Fruit fly (Drosophila melanogaster): Measurements from ENCODE around the gene Ran.

The Ran gene

DNA sequence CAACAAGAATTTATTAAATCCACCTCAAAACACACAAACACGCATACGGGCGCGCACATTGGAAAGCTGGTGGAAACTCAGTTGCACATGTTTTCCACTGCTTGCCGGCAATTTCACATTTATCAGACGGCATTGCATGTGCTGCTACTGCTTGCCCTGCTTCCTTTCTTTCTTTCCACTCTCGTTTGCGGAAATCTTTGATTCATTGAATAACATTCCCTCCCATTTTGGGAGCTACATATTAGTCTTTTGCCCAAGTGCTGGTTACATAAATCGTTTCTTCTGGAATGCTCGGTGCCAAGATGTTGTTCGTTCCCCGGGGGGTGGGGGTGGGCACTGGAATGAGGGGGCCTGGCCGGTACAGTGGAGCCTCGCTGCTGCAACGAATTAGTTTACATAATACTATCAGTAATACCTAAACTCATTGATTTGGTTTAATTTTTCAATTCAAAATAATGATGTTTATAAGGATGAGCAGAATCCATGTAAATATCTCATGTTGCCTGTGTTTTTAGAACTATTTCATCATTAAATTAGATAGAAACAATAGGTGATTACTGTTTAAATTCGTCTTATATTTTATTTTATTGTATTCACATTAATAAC, 39.6 kb downstream of the Ran start (continued):
- TF ChIP-seq Max (GFP tag; optimal IDR thresholded peaks at IDR 0.05) (peak; percentile 7), Spps (tag; optimal IDR thresholded peaks at IDR 0.05) (no peak), Doc2 (GFP tag; IDR thresholded peaks at IDR 0.05) (no peak), shn (GFP tag; optimal IDR thresholded peaks at IDR 0.05) (no peak), wdn (GFP tag; IDR thresholded peaks at IDR 0.05) (no peak), CG12769 (tag; optimal IDR thresholded peaks at IDR 0.05) (no peak), esg (GFP tag; conservative IDR thresholded peaks at IDR 0.05) (0 out of 2 replicates have a peak, but pooled peaks have one; percentile 17), Opbp (GFP tag; IDR thresholded peaks at IDR 0.05; ENCODE audit: partially characterized antibody) (no peak), eve (GFP tag; optimal IDR thresholded peaks at IDR 0.05) (no peak), kni (GFP tag; optimal IDR thresholded peaks at IDR 0.05) (no peak), HLH3B (GFP tag; IDR thresholded peaks at IDR 0.05) (peak; percentile 45), p53 (GFP tag; optimal IDR thresholded peaks at IDR 0.05) (no peak), ac (GFP tag; optimal IDR thresholded peaks at IDR 0.05) (no peak), Hr51 (GFP tag; optimal IDR thresholded peaks at IDR 0.05) (no peak), fu2 (GFP tag; optimal IDR thresholded peaks at IDR 0.05) (no peak), CG13123 (GFP tag; optimal IDR thresholded peaks at IDR 0.05) (no peak), Hmr (GFP tag; optimal IDR thresholded peaks at IDR 0.05) (no peak), CG9876 (GFP tag; optimal IDR thresholded peaks at IDR 0.05) (no peak), CTCF (GFP tag; optimal IDR thresholded peaks at IDR 0.05) (no peak), zf30C (GFP tag; optimal IDR thresholded peaks at IDR 0.05) (no peak), Elba2 (GFP tag; optimal IDR thresholded peaks at IDR 0.05) (no peak), NFAT (GFP tag; IDR thresholded peaks at IDR 0.05) (peak; percentile 29; the same call in 1 of the 2 replicates), fd3F (GFP tag; optimal IDR thresholded peaks at IDR 0.05) (no peak), CG13287 (GFP tag; IDR thresholded peaks at IDR 0.05; ENCODE audit: partially characterized antibody) (no peak), zfh2 (GFP tag; optimal IDR thresholded peaks at IDR 0.05) (no peak), ham (GFP tag; IDR thresholded peaks at IDR 0.05) (no peak), da (GFP tag; optimal IDR thresholded peaks at IDR 0.05) (no peak), CG6765 (GFP tag; optimal IDR thresholded peaks at IDR 0.05) (no peak), phol (tag; optimal IDR thresholded peaks at IDR 0.05) (peak; percentile 12), Fer2 (tag; optimal IDR thresholded peaks at IDR 0.05) (no peak), CG4424 (GFP tag; optimal IDR thresholded peaks at IDR 0.05) (peak; percentile 26), Hey (tag; optimal IDR thresholded peaks at IDR 0.05) (no peak), Optix (GFP tag; IDR thresholded peaks at IDR 0.05) (no peak), salm (tag; optimal IDR thresholded peaks at IDR 0.05) (no peak), H2.0 (GFP tag; IDR thresholded peaks at IDR 0.05) (no peak), CG2889 (GFP tag; IDR thresholded peaks at IDR 0.05) (no peak), CG7963 (GFP tag; IDR thresholded peaks at IDR 0.05; ENCODE audit: partially characterized antibody) (no peak), CG4730 (GFP tag; IDR thresholded peaks at IDR 0.05) (no peak), CG2199 (GFP tag; IDR thresholded peaks at IDR 0.05) (0 out of 3 replicates have a peak, but pooled peaks have one; percentile 16), Adf1 (GFP tag; IDR thresholded peaks at IDR 0.05) (no peak), BtbVII (GFP tag; optimal IDR thresholded peaks at IDR 0.05) (no peak), slbo (GFP tag; IDR thresholded peaks at IDR 0.05) (0 out of 2 replicates have a peak, but pooled peaks have one; percentile 7), CG4328 (GFP tag; optimal IDR thresholded peaks at IDR 0.05) (no peak), Med (GFP tag) (peak; percentile 36), CG2129 (GFP tag; IDR thresholded peaks at IDR 0.05; ENCODE audit: partially characterized antibody) (no peak), CG4282 (GFP tag; optimal IDR thresholded peaks at IDR 0.05) (no peak)

All from whole organism, embryonic.